Fruit fly (Drosophila melanogaster): ENCODE data around the gene ppk10.

ppk10 gene

dm6 chr2L:10474815-10475214 is 22.6 kb upstream of the ppk10 start:
- TF ChIP-seq CG5180 (GFP tag; optimal IDR thresholded peaks at IDR 0.05) (peak; percentile 91), Mrtf (GFP tag; IDR thresholded peaks at IDR 0.05) (no peak), ind (GFP tag; optimal IDR thresholded peaks at IDR 0.05) (no peak), usp (GFP tag; optimal IDR thresholded peaks at IDR 0.05) (no peak), sd (tag; optimal IDR thresholded peaks at IDR 0.05) (no peak), Max (GFP tag; optimal IDR thresholded peaks at IDR 0.05) (no peak), chm (GFP tag; IDR thresholded peaks at IDR 0.05) (no peak)

dm6 chr2L:10474268-10474678 is 22.1 kb upstream of the ppk10 start, which contains the start of gene RluA-1:
TSS of gene RluA-1 (minus strand) at chr2L:10474349.
- TF ChIP-seq unc-4 (GFP tag; IDR thresholded peaks at IDR 0.05; ENCODE audit: partially characterized antibody) (peak; percentile 52; the same call in 1 of the 2 replicates), pan (optimal IDR thresholded peaks at IDR 0.05) (no peak), pan (GFP tag; optimal IDR thresholded peaks at IDR 0.05 in 1 of 2, IDR thresholded peaks at IDR 0.05 in 1 of 2) (peak in 1 of 2 experiments; percentile 100), CG34224 (GFP tag; IDR thresholded peaks at IDR 0.05; ENCODE audit: partially characterized antibody) (peak; percentile 67; the same call in 2 of the 3 replicates), lilli (GFP tag; optimal IDR thresholded peaks at IDR 0.05) (peak; percentile 98), CG12744 (GFP tag; optimal IDR thresholded peaks at IDR 0.05) (peak; percentile 93), CG15514 (GFP tag; optimal IDR thresholded peaks at IDR 0.05) (peak; percentile 95), CG17912 (GFP tag; optimal IDR thresholded peaks at IDR 0.05) (peak; percentile 98), gfzf (GFP tag; optimal IDR thresholded peaks at IDR 0.05) (peak; percentile 4), Dek (tag; optimal IDR thresholded peaks at IDR 0.05) (peak; percentile 99), CG1832 (GFP tag; optimal IDR thresholded peaks at IDR 0.05) (no peak), CG1602 (GFP tag; optimal IDR thresholded peaks at IDR 0.05) (peak; percentile 99), CG10274 (GFP tag; optimal IDR thresholded peaks at IDR 0.05) (peak; percentile 92), Ptx1 (GFP tag; IDR thresholded peaks at IDR 0.05) (peak; percentile 99), CG11723 (GFP tag; optimal IDR thresholded peaks at IDR 0.05) (peak; percentile 99), scrt (GFP tag; optimal IDR thresholded peaks at IDR 0.05) (peak; percentile 96), ap (GFP tag; IDR thresholded peaks at IDR 0.05) (peak; percentile 91), CG7928 (GFP tag; optimal IDR thresholded peaks at IDR 0.05) (peak; percentile 81), eyg (GFP tag; optimal IDR thresholded peaks at IDR 0.05) (peak; percentile 79), Adf1 (GFP tag; IDR thresholded peaks at IDR 0.05) (peak; percentile 90), hbn (GFP tag; IDR thresholded peaks at IDR 0.05; ENCODE audit: partially characterized antibody) (peak; percentile 53; the same call in 1 of the 2 replicates), maf-S (GFP tag; optimal IDR thresholded peaks at IDR 0.05) (peak; percentile 87), CG14050 (GFP tag; IDR thresholded peaks at IDR 0.05) (peak; percentile 99), pho (GFP tag; optimal IDR thresholded peaks at IDR 0.05) (peak; percentile 92), Mrtf (GFP tag; IDR thresholded peaks at IDR 0.05) (peak; percentile 99), Atf3 (GFP tag; optimal IDR thresholded peaks at IDR 0.05) (peak; percentile 92), CG32532 (GFP tag; IDR thresholded peaks at IDR 0.05) (peak; percentile 99), Fer3 (tag; optimal IDR thresholded peaks at IDR 0.05) (peak; percentile 99), schlank (tag; optimal IDR thresholded peaks at IDR 0.05) (peak; percentile 96), fd3F (GFP tag; optimal IDR thresholded peaks at IDR 0.05) (peak; percentile 99), Nf-YA (GFP tag; IDR thresholded peaks at IDR 0.05) (peak; percentile 75), CG9876 (GFP tag; optimal IDR thresholded peaks at IDR 0.05) (peak; percentile 72), pfk (GFP tag; optimal IDR thresholded peaks at IDR 0.05) (peak; percentile 65), z (GFP tag; IDR thresholded peaks at IDR 0.05) (peak; percentile 86), CG9727 (GFP tag; optimal IDR thresholded peaks at IDR 0.05) (peak; percentile 99), Gug (GFP tag; IDR thresholded peaks at IDR 0.05) (peak; percentile 98), CG18764 (GFP tag; optimal IDR thresholded peaks at IDR 0.05) (peak; percentile 98), pzg (GFP tag; optimal IDR thresholded peaks at IDR 0.05) (peak; percentile 26), CG4820 (GFP tag; optimal IDR thresholded peaks at IDR 0.05) (peak; percentile 99), Usf (GFP tag; optimal IDR thresholded peaks at IDR 0.05) (peak; percentile 96), Hr51 (GFP tag; optimal IDR thresholded peaks at IDR 0.05) (peak; percentile 97 to 100), HmgD (GFP tag; optimal IDR thresholded peaks at IDR 0.05) (peak; percentile 53), CG12071 (GFP tag; optimal IDR thresholded peaks at IDR 0.05) (peak; percentile 99)

Data from whole organism, embryonic.